Fruit fly (Drosophila melanogaster): Measurements from ENCODE around the gene Cog4.

The Cog4 gene

dm6 chr2L:10516470-10517048 is 28.1 kb upstream of the Cog4 start (continued):
- TF ChIP-seq CG8765 (GFP tag; IDR thresholded peaks at IDR 0.05) (no peak), CG12155 (GFP tag; optimal IDR thresholded peaks at IDR 0.05) (no peak), CG11247 (GFP tag; IDR thresholded peaks at IDR 0.05) (0 out of 2 replicates have a peak, but pooled peaks have one; percentile 50), CG15011 (GFP tag; optimal IDR thresholded peaks at IDR 0.05) (no peak), hkb (optimal IDR thresholded peaks at IDR 0.05) (no peak), hkb (GFP tag; IDR thresholded peaks at IDR 0.05) (peak; percentile 46), CG3995 (GFP tag; optimal IDR thresholded peaks at IDR 0.05) (no peak), kah (GFP tag; optimal IDR thresholded peaks at IDR 0.05) (no peak), CG13296 (GFP tag; optimal IDR thresholded peaks at IDR 0.05) (peak; percentile 33), sisA (GFP tag; IDR thresholded peaks at IDR 0.05) (peak; percentile 44), jigr1 (GFP tag; IDR thresholded peaks at IDR 0.05) (no peak), gfzf (GFP tag; optimal IDR thresholded peaks at IDR 0.05) (peak; percentile 27), CG12391 (tag; optimal IDR thresholded peaks at IDR 0.05) (peak; percentile 27), cg (GFP tag; optimal IDR thresholded peaks at IDR 0.05) (no peak), her (GFP tag; optimal IDR thresholded peaks at IDR 0.05) (peak; percentile 64), caup (GFP tag; optimal IDR thresholded peaks at IDR 0.05; ENCODE audit: severe bottlenecking) (peak; percentile 33), ap (GFP tag; IDR thresholded peaks at IDR 0.05) (no peak), CG17912 (GFP tag; optimal IDR thresholded peaks at IDR 0.05) (no peak), zf30C (GFP tag; optimal IDR thresholded peaks at IDR 0.05) (no peak), Bgb (GFP tag; IDR thresholded peaks at IDR 0.05; ENCODE audit: partially characterized antibody) (peak; percentile 50; the same call in 1 of the 2 replicates), D19B (GFP tag; optimal IDR thresholded peaks at IDR 0.05) (no peak), sim (GFP tag; IDR thresholded peaks at IDR 0.05) (no peak), Med (GFP tag) (peak; percentile 91), Ada2b (GFP tag; IDR thresholded peaks at IDR 0.05) (peak; percentile 36; the same call in 1 of the 2 replicates), Camta (GFP tag; optimal IDR thresholded peaks at IDR 0.05) (peak; percentile 44), CG18262 (tag; optimal IDR thresholded peaks at IDR 0.05) (peak; percentile 34), CG17361 (GFP tag; IDR thresholded peaks at IDR 0.05) (peak; percentile 67; the same call in 2 of the 3 replicates), Xrp1 (GFP tag; IDR thresholded peaks at IDR 0.05) (0 out of 2 replicates have a peak, but pooled peaks have one; percentile 16), CG10209 (GFP tag; optimal IDR thresholded peaks at IDR 0.05) (no peak), pfk (GFP tag; optimal IDR thresholded peaks at IDR 0.05) (no peak), phol (tag; optimal IDR thresholded peaks at IDR 0.05) (peak; percentile 38), maf-S (GFP tag; optimal IDR thresholded peaks at IDR 0.05) (no peak), CG2875 (GFP tag; optimal IDR thresholded peaks at IDR 0.05) (no peak), Meics (GFP tag; optimal IDR thresholded peaks at IDR 0.05) (peak; percentile 38), jing (GFP tag; optimal IDR thresholded peaks at IDR 0.05) (no peak), Hmr (GFP tag; optimal IDR thresholded peaks at IDR 0.05) (peak; percentile 58), Atf-2 (GFP tag; optimal IDR thresholded peaks at IDR 0.05) (no peak), Side (GFP tag; optimal IDR thresholded peaks at IDR 0.05) (peak; percentile 27), run (tag; optimal IDR thresholded peaks at IDR 0.05) (no peak), CG9797 (GFP tag; optimal IDR thresholded peaks at IDR 0.05) (peak; percentile 6), CG6272 (GFP tag; IDR thresholded peaks at IDR 0.05) (no peak), CG18476 (GFP tag; optimal IDR thresholded peaks at IDR 0.05) (peak; percentile 36), CG11085 (GFP tag; IDR thresholded peaks at IDR 0.05) (no peak), tin (GFP tag; optimal IDR thresholded peaks at IDR 0.05) (no peak), CG4854 (GFP tag; optimal IDR thresholded peaks at IDR 0.05) (peak; percentile 8), E2f1 (GFP tag; IDR thresholded peaks at IDR 0.05) (no peak; the same call in none of the 2 replicates), sob (GFP tag; IDR thresholded peaks at IDR 0.05) (peak; percentile 38; the same call in 1 of the 2 replicates), zen2 (GFP tag; IDR thresholded peaks at IDR 0.05; ENCODE audit: partially characterized antibody) (no peak), usp (GFP tag; optimal IDR thresholded peaks at IDR 0.05) (no peak), CG8359 (GFP tag; optimal IDR thresholded peaks at IDR 0.05; ENCODE audit: borderline replicate concordance) (no peak)

All from whole organism, embryonic.